Worm (Caenorhabditis elegans): Measurements from ENCODE around the gene F49H12.4.

F49H12.4 gene

DNA sequence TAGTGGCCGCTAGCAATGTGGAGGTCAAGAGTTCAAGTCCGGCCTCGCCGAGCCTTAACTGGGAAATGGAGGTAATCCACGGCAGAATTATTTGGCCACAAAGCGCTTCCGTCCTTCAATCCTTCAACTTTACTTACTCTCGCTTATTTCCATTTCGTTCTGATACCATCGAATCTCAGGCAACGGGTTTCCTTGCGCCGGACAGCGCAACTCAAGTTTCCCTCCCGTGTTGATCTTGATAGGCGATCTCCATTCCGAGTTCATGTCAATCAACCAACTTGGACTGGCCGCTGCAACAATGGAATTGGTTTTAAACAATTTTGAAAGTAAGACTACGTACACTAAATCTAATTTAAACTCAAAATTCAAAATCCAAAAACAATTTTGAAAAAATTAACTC lies 38.8 kb upstream of the F49H12.4 start:
- no peak for TF ChIP-seq nhr-6 (tag; optimal IDR thresholded peaks at IDR 0.05)
- TF ChIP-seq mdl-1 (tag; optimal IDR thresholded peaks at IDR 0.05) = no peak
- TF ChIP-seq ama-1 (optimal IDR thresholded peaks at IDR 0.05) = no peak
- no peak for TF ChIP-seq sem-4 (tag; optimal IDR thresholded peaks at IDR 0.05)
- TF ChIP-seq mbf-1 (tag; optimal IDR thresholded peaks at IDR 0.05) = no peak
- peak; percentile 68 for TF ChIP-seq ceh-16 (tag; optimal IDR thresholded peaks at IDR 0.05)
- no peak for TF ChIP-seq blmp-1 (tag; optimal IDR thresholded peaks at IDR 0.05; ENCODE audit: insufficient read depth)
- no peak for TF ChIP-seq unc-62 (GFP tag; optimal IDR thresholded peaks at IDR 0.05)

DNA sequence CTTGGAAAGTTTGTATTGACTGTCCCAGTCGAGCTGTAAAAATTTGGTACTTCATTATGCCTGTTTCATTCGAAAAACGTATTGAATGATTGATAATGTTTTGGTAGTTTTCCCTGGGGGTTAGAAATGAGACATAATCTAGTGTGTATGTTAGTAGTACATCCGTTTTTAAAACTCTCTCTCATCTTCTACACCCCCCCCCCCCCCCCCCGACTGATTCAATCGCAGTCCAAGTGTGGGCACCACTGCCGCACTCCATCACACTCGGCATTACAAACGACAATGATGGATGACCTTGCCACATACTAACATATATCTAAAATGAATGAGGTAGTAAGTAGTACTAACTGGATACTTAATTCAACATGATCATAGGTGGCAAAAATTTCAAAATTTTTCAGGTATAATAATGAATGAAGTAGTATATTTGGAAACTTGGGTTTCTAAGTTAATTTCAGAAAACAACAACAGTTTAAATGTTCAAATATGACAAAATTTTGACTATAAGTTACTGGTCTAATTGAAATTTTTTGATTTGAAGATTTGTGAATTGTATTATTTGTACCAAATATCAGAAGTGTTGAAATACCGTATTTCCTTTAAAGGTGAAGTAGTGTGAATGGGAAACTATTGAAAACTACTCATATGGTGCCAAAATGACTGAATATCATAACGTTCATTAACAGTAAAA lies 38.0 kb upstream of the F49H12.4 start:
- peak; percentile 17 for TF ChIP-seq ceh-16 (tag; optimal IDR thresholded peaks at IDR 0.05)
- no peak for TF ChIP-seq dmd-4 (tag; optimal IDR thresholded peaks at IDR 0.05)

DNA sequence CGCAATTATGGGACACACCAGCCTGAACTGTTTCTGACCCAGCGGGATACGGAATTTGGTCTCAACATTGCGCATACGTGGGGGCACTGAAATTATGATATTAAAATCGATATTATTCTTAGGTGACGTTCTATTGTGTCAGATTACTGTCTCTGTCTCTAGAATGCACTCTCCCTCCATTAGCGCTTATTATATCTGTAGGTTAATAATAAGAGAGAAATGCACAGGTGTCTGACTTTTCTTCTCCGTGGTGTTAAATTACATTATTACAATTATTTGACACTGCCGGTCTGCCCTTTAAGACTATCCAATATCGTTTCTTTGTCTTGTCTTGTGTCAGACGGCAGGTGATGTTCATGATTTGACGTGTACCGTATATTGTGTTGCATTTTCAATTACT lies 37.0 kb upstream of the F49H12.4 start:
- TF ChIP-seq sma-9 (GFP tag; optimal IDR thresholded peaks at IDR 0.05) (no peak), sma-9 (tag; optimal IDR thresholded peaks at IDR 0.05) (no peak), lin-13 (GFP tag; optimal IDR thresholded peaks at IDR 0.05) (no peak), ztf-4 (tag; optimal IDR thresholded peaks at IDR 0.05) (no peak), sem-4 (tag; optimal IDR thresholded peaks at IDR 0.05) (no peak), ztf-1 (GFP tag; conservative IDR thresholded peaks at IDR 0.05) (no peak), unc-55 (GFP tag; optimal IDR thresholded peaks at IDR 0.05) (no peak), alr-1 (tag; optimal IDR thresholded peaks at IDR 0.05) (no peak), F13H6.1 (tag; optimal IDR thresholded peaks at IDR 0.05) (no peak), mbf-1 (tag; optimal IDR thresholded peaks at IDR 0.05) (no peak), nhr-129 (tag; optimal IDR thresholded peaks at IDR 0.05) (no peak), nhr-12 (tag; optimal IDR thresholded peaks at IDR 0.05) (no peak), crh-2 (tag; optimal IDR thresholded peaks at IDR 0.05) (no peak), ztf-11 (tag; optimal IDR thresholded peaks at IDR 0.05) (no peak), peb-1 (tag; optimal IDR thresholded peaks at IDR 0.05) (no peak), unc-39 (tag; optimal IDR thresholded peaks at IDR 0.05) (no peak), ceh-82 (tag; optimal IDR thresholded peaks at IDR 0.05) (no peak), blmp-1 (tag; optimal IDR thresholded peaks at IDR 0.05; ENCODE audit: insufficient read depth) (no peak), nhr-23 (tag; optimal IDR thresholded peaks at IDR 0.05) (no peak), aly-2 (tag; optimal IDR thresholded peaks at IDR 0.05) (no peak)

DNA sequence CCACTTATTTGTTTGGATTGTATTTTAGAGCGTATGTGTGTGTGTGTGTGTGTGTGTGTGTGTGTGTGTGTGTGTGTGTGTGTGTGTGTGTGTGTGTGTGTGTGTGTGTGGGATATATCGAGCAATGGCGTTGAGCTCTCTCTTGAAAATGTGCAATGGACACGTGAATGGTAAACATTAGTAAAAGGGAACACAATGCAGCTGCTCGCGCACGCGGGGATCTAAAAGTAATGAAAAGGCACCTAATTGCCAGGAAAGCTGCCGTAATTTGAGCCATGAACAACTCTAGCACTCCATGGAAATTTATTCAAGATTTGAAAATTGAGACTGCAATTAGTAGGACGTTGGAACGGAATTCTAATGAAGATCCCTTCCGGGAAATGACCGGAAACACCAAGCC lies 36.4 kb upstream of the F49H12.4 start:
- TF ChIP-seq nhr-237 (tag; optimal IDR thresholded peaks at IDR 0.05) (no peak), Y55F3AM.14 (GFP tag; optimal IDR thresholded peaks at IDR 0.05) (peak; percentile 13), sma-9 (GFP tag; optimal IDR thresholded peaks at IDR 0.05) (no peak), sma-9 (tag; optimal IDR thresholded peaks at IDR 0.05) (no peak), lin-11 (tag; optimal IDR thresholded peaks at IDR 0.05) (peak; percentile 7), nhr-12 (tag; optimal IDR thresholded peaks at IDR 0.05) (no peak), nhr-129 (tag; optimal IDR thresholded peaks at IDR 0.05) (peak; percentile 35), unc-55 (GFP tag; optimal IDR thresholded peaks at IDR 0.05) (no peak), nhr-25 (tag; optimal IDR thresholded peaks at IDR 0.05) (no peak), fos-1 (tag; optimal IDR thresholded peaks at IDR 0.05) (no peak), ztf-1 (GFP tag; conservative IDR thresholded peaks at IDR 0.05) (no peak), sem-4 (tag; optimal IDR thresholded peaks at IDR 0.05) (no peak), zag-1 (tag; optimal IDR thresholded peaks at IDR 0.05) (no peak), lin-13 (GFP tag; optimal IDR thresholded peaks at IDR 0.05) (no peak), ztf-4 (tag; optimal IDR thresholded peaks at IDR 0.05) (no peak)

DNA sequence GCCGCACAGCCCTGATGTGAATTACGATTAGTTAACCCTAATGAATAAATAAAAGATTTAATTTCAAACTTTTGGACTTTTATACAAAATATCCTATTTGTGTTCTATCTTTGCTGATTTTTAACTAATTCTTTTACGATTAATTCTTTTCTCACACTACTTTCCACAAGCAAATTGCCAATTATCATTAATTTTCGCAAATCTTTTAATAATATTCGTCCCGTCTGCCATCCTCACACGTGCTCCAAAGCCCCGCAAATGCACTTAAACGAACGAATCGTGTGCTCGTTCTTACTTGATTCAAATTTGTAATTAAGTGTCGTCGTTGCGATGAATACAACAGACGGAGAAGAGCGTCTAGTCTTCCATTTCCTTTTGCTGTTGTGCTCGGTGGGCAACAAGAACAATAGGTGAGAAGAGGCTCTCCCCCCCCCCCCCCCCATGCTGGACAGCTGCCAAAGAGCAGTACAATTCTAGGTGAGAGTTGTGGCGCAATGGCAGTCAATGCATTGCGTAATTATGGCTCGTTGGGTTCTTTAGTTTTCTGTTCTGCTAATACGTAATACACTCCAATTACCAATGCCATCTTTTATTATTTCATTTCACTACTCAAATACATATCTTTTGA lies 35.0 kb upstream of the F49H12.4 start:
- TF ChIP-seq sem-4 (tag; optimal IDR thresholded peaks at IDR 0.05) = no peak
- no peak for TF ChIP-seq nhr-129 (tag; optimal IDR thresholded peaks at IDR 0.05)
- no peak for TF ChIP-seq sma-3 (GFP tag; optimal IDR thresholded peaks at IDR 0.05)
